Worm (Caenorhabditis elegans) whole organism, late embryonic: Measurements from ENCODE around the gene ttr-23.

Experiments
- ahr-1 ChIP-seq: sonication (generic microtip); optimal IDR thresholded peaks from 2 replicates; lab custom pipeline; 2016; ENCODE audit warnings: missing genetic modification characterization, missing compliant biosample characterization
- ama-1 ChIP-seq: fragments of 150-350 bp; optimal IDR thresholded peaks from 2 replicates; lab custom pipeline; 2014
- ceh-19 ChIP-seq: fragments of 200-800 bp; sonication (Bioruptor generic); optimal IDR thresholded peaks from 2 replicates; lab custom pipeline; 2018; ENCODE audit warnings: mild to moderate bottlenecking, missing genetic modification characterization, missing compliant biosample characterization
- ceh-22 ChIP-seq: sonication (generic microtip); optimal IDR thresholded peaks from 2 replicates; lab custom pipeline; 2017; ENCODE audit warnings: missing biosample characterization, missing genetic modification characterization
- ceh-9 ChIP-seq: sonication (generic microtip); optimal IDR thresholded peaks from 2 replicates; lab custom pipeline; 2016; ENCODE audit warnings: mild to moderate bottlenecking, missing genetic modification characterization, inconsistent platforms, missing compliant biosample characterization
- dve-1 ChIP-seq: sonication (generic microtip); optimal IDR thresholded peaks from 2 replicates; lab custom pipeline; 2017; ENCODE audit warnings: antibody characterized with exemption, mild to moderate bottlenecking, missing genetic modification characterization, missing compliant biosample characterization
- hlh-8 ChIP-seq: sonication (generic microtip); optimal IDR thresholded peaks from 2 replicates; lab custom pipeline; 2016; ENCODE audit warnings: missing genotype, missing genetic modification characterization, missing compliant biosample characterization
- nfya-1 ChIP-seq: sonication (generic microtip); optimal IDR thresholded peaks from 2 replicates; lab custom pipeline; 2017; ENCODE audit warnings: missing genetic modification characterization, mild to moderate bottlenecking, missing compliant biosample characterization, antibody characterized with exemption, moderate library complexity
- pha-2 ChIP-seq: sonication (generic microtip); optimal IDR thresholded peaks from 2 replicates; lab custom pipeline; 2017; ENCODE audit warnings: mild to moderate bottlenecking, missing genetic modification characterization, missing compliant biosample characterization
- pha-4 ChIP-seq: fragments of 150-350 bp; optimal IDR thresholded peaks from 2 replicates; lab custom pipeline; 2018; ENCODE audit warnings: missing biosample characterization, missing genetic modification reagents, missing genetic modification characterization
- pqm-1 ChIP-seq: sonication (generic microtip); optimal IDR thresholded peaks from 2 replicates; lab custom pipeline; 2016; ENCODE audit warnings: missing genetic modification characterization, missing compliant biosample characterization

- TF ChIP-seq ceh-19 (GFP tag; lab: Kevin White, UChicago) (no peak), ceh-9 (tag; lab: Kevin White, UChicago) (no peak), hlh-8 (tag; lab: Kevin White, UChicago) (no peak), nfya-1 (tag; lab: Kevin White, UChicago) (no peak), ama-1 (lab: Kevin White, UChicago) (no peak), ahr-1 (no peak), ceh-22 (no peak), dve-1 (tag; lab: Kevin White, UChicago) (no peak), pqm-1 (tag; lab: Kevin White, UChicago) (no peak), pha-4 (no peak), pha-2 (no peak)
Measured at ce11 chrV:10568496-10568895, 21.2 kb downstream of the ttr-23 start.
